Worm (Caenorhabditis elegans) whole organism, L4 larva: Measurements from ENCODE around the gene C39D10.5.

Experiments used
- Y105C5A.15 ChIP-seq: fragments of 200-800 bp; sonication (Bioruptor generic); IDR thresholded peaks from 2 replicates; pipeline ENCODE4 v1.3.6; 2022; ENCODE audit warnings: missing genetic modification characterization, missing compliant biosample characterization
- dpl-1 ChIP-seq: fragments of 150-350 bp; optimal IDR thresholded peaks from 2 replicates; lab custom pipeline; 2014; ENCODE audit warnings: missing biosample characterization, missing genetic modification reagents, missing genetic modification characterization
- jun-1 ChIP-seq: fragments of 150-350 bp; optimal IDR thresholded peaks from 2 replicates; lab custom pipeline; 2014; ENCODE audit warnings: missing biosample characterization, missing genetic modification reagents, missing genetic modification characterization
- lin-13 ChIP-seq: fragments of 150-350 bp; optimal IDR thresholded peaks from 2 replicates; lab custom pipeline; 2014; ENCODE audit warnings: missing biosample characterization, missing genetic modification reagents, missing genetic modification characterization
- lsy-2 ChIP-seq, 2 experiments: fragments of 150-350 bp in 1 of 2; sonication (generic microtip) in 1 of 2; optimal IDR thresholded peaks; 2 replicates each; lab custom pipeline; 2014 to 2017; ENCODE audit warnings: missing biosample characterization in 2 of 2, missing genetic modification characterization in 2 of 2
- mdl-1 ChIP-seq, 2 experiments: fragments of 150-350 bp in 1 of 2; sonication (generic microtip) in 1 of 2; optimal IDR thresholded peaks; 2 replicates each; lab custom pipeline; 2014 to 2017; ENCODE audit warnings: missing biosample characterization in 2 of 2, missing genetic modification characterization in 2 of 2
- nhr-237 ChIP-seq: sonication (generic microtip); optimal IDR thresholded peaks from 2 replicates; lab custom pipeline; 2017; ENCODE audit warnings: missing biosample characterization, missing genetic modification characterization
- nhr-41 ChIP-seq: fragments of 200-800 bp; sonication (Bioruptor generic); IDR thresholded peaks from 2 replicates; pipeline ENCODE4 v1.3.6; 2022; ENCODE audit warnings: missing genetic modification reagents, missing genetic modification characterization, missing compliant biosample characterization
- nhr-77 ChIP-seq: fragments of 150-350 bp; optimal IDR thresholded peaks from 2 replicates; lab custom pipeline; 2014; ENCODE audit warnings: missing biosample characterization, missing genetic modification characterization
- snpc-4 ChIP-seq: fragments of 150-350 bp; optimal IDR thresholded peaks from 2 replicates; lab custom pipeline; 2014; ENCODE audit warnings: missing biosample characterization, missing genetic modification characterization

DNA sequence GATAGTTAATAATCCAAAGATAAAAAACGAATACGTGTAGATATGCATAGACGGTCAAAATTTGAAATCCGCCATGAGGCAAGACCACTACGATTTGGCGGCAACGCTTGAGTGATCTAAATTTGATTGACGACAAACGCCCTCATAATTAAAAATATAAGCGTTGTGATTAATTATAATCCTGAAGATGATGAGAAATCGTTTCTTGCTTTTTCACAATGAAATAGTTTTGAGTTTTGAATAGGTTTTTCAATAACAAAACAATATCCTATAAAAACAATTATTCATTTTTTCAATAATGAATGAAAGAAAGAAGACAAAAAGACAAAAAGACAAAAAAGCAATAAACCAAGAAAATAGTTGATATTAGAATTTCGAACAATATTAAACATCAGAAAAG is 44.8 kb downstream of the C39D10.5 start, which contains the start of gene C54D2.6:
- TF ChIP-seq mdl-1 (tag; optimal IDR thresholded peaks at IDR 0.05; lab: Kevin White, UChicago), result no peak
- no peak for TF ChIP-seq nhr-237
- no peak for TF ChIP-seq jun-1
- no peak for TF ChIP-seq lin-13 (GFP tag; lab: Kevin White, UChicago)
- TF ChIP-seq lsy-2 (tag; optimal IDR thresholded peaks at IDR 0.05; lab: Kevin White, UChicago), result no peak
- TF ChIP-seq nhr-77, result no peak
- TF ChIP-seq nhr-41 (GFP tag; lab: Robert Waterston, UW), result no peak
- TF ChIP-seq dpl-1 (GFP tag; lab: Kevin White, UChicago), result no peak
- no peak for TF ChIP-seq Y105C5A.15 (GFP tag; lab: Robert Waterston, UW)
- no peak for TF ChIP-seq snpc-4 (tag; lab: Kevin White, UChicago)
